Fruit fly (Drosophila melanogaster) S2 (cell line): ENCODE results near the gene ppk31.

Experiments used
- CG8478 ChIP-seq: fragments of >200 bp; optimal IDR thresholded peaks from 2 replicates; lab custom pipeline; 2018
- CTCF ChIP-seq, 2 experiments: fragments of >200 bp; optimal IDR thresholded peaks; 2 replicates each; lab custom pipeline; 2018

- TF ChIP-seq CG8478 (lab: Kevin White, UChicago): no peak
- peak; percentile 79 to 80 for TF ChIP-seq CTCF (optimal IDR thresholded peaks at IDR 0.05; lab: Kevin White, UChicago)
These were observed 11.5 kb upstream of the ppk31 start, which contains the start of gene Men-b for dm6 chr3R:27151516-27151823.
